Worm (Caenorhabditis elegans): ENCODE measurements around the gene ugt-65.

- TF ChIP-seq dao-5 (tag; optimal IDR thresholded peaks at IDR 0.05) (no peak), him-1 (tag; optimal IDR thresholded peaks at IDR 0.05) (no peak)
These were observed 11.9 kb downstream of the ugt-65 start, which contains the start of gene clec-184 for ce11 chrIV:12432340-12432739.
